Fruit fly (Drosophila melanogaster) whole organism, wandering third instar larva: ENCODE results near the gene orb2.

Source experiments
- Abd-B ChIP-seq: fragments of >200 bp; optimal IDR thresholded peaks from 2 replicates; lab custom pipeline; 2017; ENCODE audit warnings: missing biosample characterization, missing genetic modification characterization
- CG32264 ChIP-seq: fragments of 200-800 bp; sonication (Bioruptor generic); optimal IDR thresholded peaks from 2 replicates; lab custom pipeline; 2016; ENCODE audit warnings: missing biosample characterization, missing genetic modification characterization
- CG9705 ChIP-seq: fragments of 200-800 bp; sonication (Bioruptor generic); optimal IDR thresholded peaks from 2 replicates; lab custom pipeline; 2018; ENCODE audit warnings: missing biosample characterization, mild to moderate bottlenecking, missing genetic modification characterization
- CrebA ChIP-seq: fragments of 200-800 bp; sonication (Bioruptor generic); optimal IDR thresholded peaks from 2 replicates; lab custom pipeline; 2016; ENCODE audit warnings: missing biosample characterization, mild to moderate bottlenecking, missing genetic modification characterization, borderline replicate concordance
- Dfd ChIP-seq: fragments of >200 bp; optimal IDR thresholded peaks from 2 replicates; lab custom pipeline; 2017; ENCODE audit warnings: missing biosample characterization, missing genetic modification characterization
- Dif ChIP-seq: fragments of 200-275, 200-300 bp; sonication (Bioruptor generic); optimal IDR thresholded peaks from 2 replicates; lab custom pipeline; 2018; ENCODE audit warnings: missing biosample characterization, missing genetic modification characterization; ENCODE audit not compliant: partially characterized antibody
- GATAd ChIP-seq: sonication (Bioruptor generic); optimal IDR thresholded peaks from 2 replicates; lab custom pipeline; 2016; ENCODE audit warnings: missing biosample characterization, missing genetic modification characterization
- HLH106 ChIP-seq: fragments of 200-800 bp; optimal IDR thresholded peaks from 3 replicates; lab custom pipeline; 2019; ENCODE audit warnings: missing biosample characterization, mild to moderate bottlenecking, missing genetic modification characterization, moderate library complexity
- Hnf4 ChIP-seq: fragments of 200-800 bp; sonication (Bioruptor generic); optimal IDR thresholded peaks from 2 replicates; lab custom pipeline; 2016; ENCODE audit warnings: missing biosample characterization, mild to moderate bottlenecking, missing genetic modification characterization
- Hr78 ChIP-seq: fragments of >200 bp; optimal IDR thresholded peaks from 2 replicates; lab custom pipeline; 2017; ENCODE audit warnings: missing biosample characterization, missing genetic modification characterization
- Hr83 ChIP-seq: fragments of 200-300 bp; sonication (Bioruptor generic); optimal IDR thresholded peaks from 2 replicates; lab custom pipeline; 2016; ENCODE audit warnings: missing biosample characterization, mild to moderate bottlenecking, missing genetic modification characterization, moderate library complexity; ENCODE audit not compliant: poor library complexity, severe bottlenecking
- Jra ChIP-seq: sonication (Bioruptor generic); optimal IDR thresholded peaks from 2 replicates; lab custom pipeline; 2016; ENCODE audit warnings: missing biosample characterization, missing genetic modification characterization
- Mio ChIP-seq: sonication (Bioruptor generic); optimal IDR thresholded peaks from 2 replicates; lab custom pipeline; 2016; ENCODE audit warnings: missing biosample characterization, missing genetic modification characterization
- Myc ChIP-seq: fragments of >200 bp; optimal IDR thresholded peaks from 2 replicates; lab custom pipeline; 2017
- N ChIP-seq: fragments of >200 bp; optimal IDR thresholded peaks from 2 replicates; lab custom pipeline; 2018; ENCODE audit warnings: missing biosample characterization, missing external identifiers, missing genetic modification characterization
- OdsH ChIP-seq: fragments of 200-800 bp; sonication (Bioruptor generic); optimal IDR thresholded peaks from 2 replicates; lab custom pipeline; 2016; ENCODE audit warnings: missing biosample characterization, mild to moderate bottlenecking, missing genetic modification characterization
- Rel ChIP-seq, 2 experiments: fragments of 200-800 bp; sonication (Bioruptor generic) in 1 of 2; optimal IDR thresholded peaks; 2 replicates in 1 of 2; 3 replicates in 1 of 2; lab custom pipeline; 2016 to 2019; ENCODE audit warnings: mild to moderate bottlenecking in 2 of 2, missing biosample characterization in 2 of 2, missing genetic modification characterization in 2 of 2, moderate library complexity in 1 of 2
- Sp1 ChIP-seq: fragments of 200-800 bp; sonication (Bioruptor generic); optimal IDR thresholded peaks from 3 replicates; lab custom pipeline; 2019; ENCODE audit warnings: missing biosample characterization, mild to moderate bottlenecking, missing genetic modification characterization, moderate library complexity
- Vsx2 ChIP-seq: fragments of 200-300, 225-300 bp; sonication (Bioruptor generic); optimal IDR thresholded peaks from 2 replicates; lab custom pipeline; 2018; ENCODE audit warnings: missing biosample characterization, missing genetic modification characterization; ENCODE audit not compliant: partially characterized antibody
- br ChIP-seq: fragments of 200-800 bp; sonication (Bioruptor generic); optimal IDR thresholded peaks from 2 replicates; lab custom pipeline; 2016; ENCODE audit warnings: missing biosample characterization, missing genetic modification characterization
- brk ChIP-seq: fragments of 200-800 bp; sonication (Bioruptor generic); optimal IDR thresholded peaks from 2 replicates; lab custom pipeline; 2016; ENCODE audit warnings: missing biosample characterization, mild to moderate bottlenecking, missing genetic modification characterization
- dl ChIP-seq, 2 experiments: fragments of 175-275, 200-275 bp in 1 of 2; fragments of 200-275 bp in 1 of 2; sonication (Bioruptor generic); optimal IDR thresholded peaks; lab custom pipeline; 2018; ENCODE audit warnings: mild to moderate bottlenecking in 2 of 2, missing biosample characterization in 2 of 2, missing genetic modification characterization in 2 of 2, moderate library complexity in 2 of 2; ENCODE audit not compliant: partially characterized antibody in 2 of 2, insufficient read depth in 1 of 2
- dmrt93B ChIP-seq: fragments of 200-800 bp; sonication (Bioruptor generic); optimal IDR thresholded peaks from 2 replicates; lab custom pipeline; 2018; ENCODE audit warnings: missing biosample characterization, mild to moderate bottlenecking, missing genetic modification characterization
- dsf ChIP-seq: sonication (Bioruptor generic); optimal IDR thresholded peaks from 2 replicates; lab custom pipeline; 2016; ENCODE audit warnings: missing biosample characterization, missing genetic modification characterization, borderline replicate concordance
- ey ChIP-seq: fragments of 200-800 bp; sonication (Bioruptor generic); optimal IDR thresholded peaks from 2 replicates; lab custom pipeline; 2016; ENCODE audit warnings: missing biosample characterization, missing genetic modification characterization
- foxo ChIP-seq, 2 experiments: fragments of 200-800 bp; sonication (Bioruptor generic); optimal IDR thresholded peaks; 2 replicates in 1 of 2; 3 replicates in 1 of 2; lab custom pipeline; 2016 to 2017; ENCODE audit warnings: missing biosample characterization in 2 of 2, missing genetic modification characterization in 2 of 2
- fru ChIP-seq: fragments of 200-800 bp; sonication (Bioruptor generic); optimal IDR thresholded peaks from 3 replicates; lab custom pipeline; 2016; ENCODE audit warnings: missing biosample characterization, mild to moderate bottlenecking, missing genetic modification characterization
- h ChIP-seq: fragments of 200-800 bp; sonication (Bioruptor generic); optimal IDR thresholded peaks from 3 replicates; lab custom pipeline; 2016; ENCODE audit warnings: missing biosample characterization, mild to moderate bottlenecking, missing genetic modification characterization
- jim ChIP-seq: fragments of 175-275, 200-325 bp; sonication (Bioruptor generic); optimal IDR thresholded peaks from 2 replicates; lab custom pipeline; 2016; ENCODE audit warnings: missing biosample characterization, mild to moderate bottlenecking, missing genetic modification characterization
- lola ChIP-seq: fragments of >200 bp; optimal IDR thresholded peaks from 2 replicates; lab custom pipeline; 2017; ENCODE audit warnings: missing biosample characterization, missing genetic modification characterization
- pan ChIP-seq: fragments of >200 bp; optimal IDR thresholded peaks from 2 replicates; lab custom pipeline; 2017
- psq ChIP-seq: fragments of 200-800 bp; sonication (Bioruptor generic); optimal IDR thresholded peaks from 3 replicates; lab custom pipeline; 2017; ENCODE audit warnings: missing biosample characterization, mild to moderate bottlenecking, missing genetic modification characterization, moderate library complexity
- rgr ChIP-seq: fragments of 200-800 bp; sonication (Bioruptor generic); optimal IDR thresholded peaks from 3 replicates; lab custom pipeline; 2016; ENCODE audit warnings: missing biosample characterization, mild to moderate bottlenecking, missing genetic modification characterization
- sage ChIP-seq: fragments of 200-800 bp; sonication (Bioruptor generic); optimal IDR thresholded peaks from 2 replicates; lab custom pipeline; 2016; ENCODE audit warnings: missing biosample characterization, mild to moderate bottlenecking, missing genetic modification characterization
- sv ChIP-seq: fragments of 200-800 bp; sonication (Bioruptor generic); optimal IDR thresholded peaks from 3 replicates; lab custom pipeline; 2016; ENCODE audit warnings: missing biosample characterization, missing genetic modification characterization
- tai ChIP-seq: sonication (Bioruptor generic); optimal IDR thresholded peaks from 2 replicates; lab custom pipeline; 2016; ENCODE audit warnings: missing biosample characterization, missing genetic modification characterization
- usp ChIP-seq: fragments of >200 bp; optimal IDR thresholded peaks from 2 replicates; lab custom pipeline; 2017; ENCODE audit warnings: missing biosample characterization, missing genetic modification characterization
- woc ChIP-seq: sonication (Bioruptor generic); optimal IDR thresholded peaks from 2 replicates; lab custom pipeline; 2016; ENCODE audit warnings: missing biosample characterization, mild to moderate bottlenecking, missing genetic modification characterization

The orb2 gene

dm6 chr3L:8981495-8981894 lies 27.2 kb upstream of the orb2 start, which contains the start of gene CG13314:
Gene CG13314 (plus strand): TSS chr3L:8981795.
- no peak for TF ChIP-seq Jra
- TF ChIP-seq Dfd (GFP tag; lab: Kevin White, UChicago), result no peak
- TF ChIP-seq CrebA (GFP tag; lab: Kevin White, UChicago), result no peak

dm6 chr3L:8979780-8980179 lies 25.5 kb upstream of the orb2 start, which contains the start of gene CG5644:
Gene CG5644 (minus strand): TSS chr3L:8979880.
- no peak for TF ChIP-seq usp (GFP tag; lab: Kevin White, UChicago)
- TF ChIP-seq CG9705, result no peak

- TF ChIP-seq Hr83 (no peak), Vsx2 (GFP tag; lab: Kevin White, UChicago) (no peak), dsf (GFP tag; lab: Kevin White, UChicago) (no peak), brk (GFP tag; lab: Kevin White, UChicago) (no peak), CG32264 (GFP tag; lab: Kevin White, UChicago) (no peak), dmrt93B (GFP tag; lab: Kevin White, UChicago) (no peak), dl (GFP tag; optimal IDR thresholded peaks at IDR 0.05; lab: Kevin White, UChicago; ENCODE audit: insufficient read depth in 1 of 2, partially characterized antibody in 2 of 2) (no peak), Myc (lab: Kevin White, UChicago) (no peak), tai (no peak), Abd-B (no peak), foxo (GFP tag; optimal IDR thresholded peaks at IDR 0.05; lab: Kevin White, UChicago) (peak in 1 of 2 experiments; percentile 42), N (GFP tag; lab: Kevin White, UChicago) (no peak), Dif (GFP tag; lab: Kevin White, UChicago) (peak; percentile 51), Hnf4 (GFP tag; lab: Kevin White, UChicago) (no peak), jim (no peak), usp (GFP tag; lab: Kevin White, UChicago) (no peak), Dfd (GFP tag; lab: Kevin White, UChicago) (no peak), Rel (GFP tag; optimal IDR thresholded peaks at IDR 0.05; lab: Kevin White, UChicago) (no peak), Rel (tag; optimal IDR thresholded peaks at IDR 0.05; lab: Kevin White, UChicago) (no peak), HLH106 (tag; lab: Kevin White, UChicago) (peak; percentile 13), Mio (GFP tag; lab: Kevin White, UChicago) (no peak), GATAd (GFP tag; lab: Kevin White, UChicago) (no peak), lola (no peak), psq (peak; percentile 68), woc (GFP tag; lab: Kevin White, UChicago) (no peak), Jra (no peak), OdsH (GFP tag; lab: Kevin White, UChicago) (peak; percentile 44), Hr78 (GFP tag; lab: Kevin White, UChicago) (no peak), pan (lab: Kevin White, UChicago) (no peak), h (GFP tag; lab: Kevin White, UChicago) (peak; percentile 44), sage (GFP tag; lab: Kevin White, UChicago) (no peak), fru (GFP tag; lab: Kevin White, UChicago) (peak; percentile 8), br (GFP tag; lab: Kevin White, UChicago) (no peak), CG9705 (no peak), CrebA (GFP tag; lab: Kevin White, UChicago) (no peak), rgr (GFP tag; lab: Kevin White, UChicago) (peak; percentile 46), ey (GFP tag; lab: Kevin White, UChicago) (peak; percentile 55), sv (GFP tag; lab: Kevin White, UChicago) (no peak), Sp1 (GFP tag; lab: Kevin White, UChicago) (no peak)
Observed at dm6 chr3L:8978678-8979413, 24.6 kb upstream of the orb2 start.
